Fruit fly (Drosophila melanogaster) whole organism, prepupa: Measurements from ENCODE around the gene CG4497.

Experiments
- CG10631 ChIP-seq: fragments of 200-800 bp; sonication (Bioruptor generic); optimal IDR thresholded peaks from 2 replicates; lab custom pipeline; 2016; ENCODE audit warnings: missing biosample characterization, missing genetic modification characterization
- CG10669 ChIP-seq: fragments of 200-800 bp; sonication (Bioruptor generic); optimal IDR thresholded peaks from 3 replicates; lab custom pipeline; 2018; ENCODE audit warnings: missing biosample characterization, mild to moderate bottlenecking, missing genetic modification characterization, moderate library complexity
- CG11762 ChIP-seq: fragments of 200-800 bp; sonication (Bioruptor generic); optimal IDR thresholded peaks from 3 replicates; lab custom pipeline; 2016; ENCODE audit warnings: missing biosample characterization, missing genetic modification characterization; ENCODE audit not compliant: insufficient read depth
- CG11902 ChIP-seq: fragments of 200-800 bp; sonication (Bioruptor generic); optimal IDR thresholded peaks from 3 replicates; lab custom pipeline; 2016; ENCODE audit warnings: missing biosample characterization, missing genetic modification characterization
- CG15336 ChIP-seq: fragments of 200-800 bp; sonication (Bioruptor generic); IDR thresholded peaks from 2 replicates; pipeline ENCODE4 v1.3.6; 2022; ENCODE audit warnings: missing biosample characterization, missing genetic modification characterization
- CG1621 ChIP-seq: fragments of 200-800 bp; sonication (Bioruptor generic); optimal IDR thresholded peaks from 3 replicates; lab custom pipeline; 2018; ENCODE audit warnings: missing biosample characterization, mild to moderate bottlenecking, missing genetic modification characterization
- CG3032 ChIP-seq: fragments of 200-800 bp; optimal IDR thresholded peaks from 2 replicates; lab custom pipeline; 2019; ENCODE audit warnings: missing biosample characterization, mild to moderate bottlenecking, missing genetic modification characterization, moderate library complexity
- CG32006 ChIP-seq: fragments of 200-800 bp; sonication (Bioruptor generic); optimal IDR thresholded peaks from 3 replicates; lab custom pipeline; 2017; ENCODE audit warnings: missing biosample characterization, mild to moderate bottlenecking, missing genetic modification characterization
- CG34406 ChIP-seq: fragments of 200-800 bp; sonication (Bioruptor generic); optimal IDR thresholded peaks from 3 replicates; lab custom pipeline; 2016; ENCODE audit warnings: missing biosample characterization, missing genetic modification characterization
- CG3919 ChIP-seq: fragments of 200-800 bp; sonication (Bioruptor generic); optimal IDR thresholded peaks from 3 replicates; lab custom pipeline; 2016; ENCODE audit warnings: missing biosample characterization, missing genetic modification characterization
- CG4318 ChIP-seq: fragments of 200-800 bp; sonication (Bioruptor generic); optimal IDR thresholded peaks from 3 replicates; lab custom pipeline; 2017; ENCODE audit warnings: missing biosample characterization, mild to moderate bottlenecking, missing genetic modification characterization
- CG6163 ChIP-seq: fragments of 200-800 bp; sonication (Bioruptor generic); IDR thresholded peaks from 3 replicates; pipeline ENCODE4 v1.3.6; 2022; ENCODE audit warnings: missing biosample characterization, missing genetic modification characterization
- CG6808 ChIP-seq: fragments of 200-800 bp; sonication (Bioruptor generic); optimal IDR thresholded peaks from 3 replicates; lab custom pipeline; 2017; ENCODE audit warnings: missing biosample characterization, missing genetic modification characterization, mild to moderate bottlenecking, moderate library complexity, missing genetic modification reagents
- CG8119 ChIP-seq: fragments of 200-800 bp; sonication (Bioruptor generic); IDR thresholded peaks from 3 replicates; pipeline ENCODE4 v1.3.6; 2022; ENCODE audit warnings: missing biosample characterization, missing genetic modification characterization
- CG8319 ChIP-seq: fragments of 200-800 bp; sonication (Bioruptor generic); optimal IDR thresholded peaks from 3 replicates; lab custom pipeline; 2016; ENCODE audit warnings: missing biosample characterization, missing genetic modification characterization
- CG8632 ChIP-seq: fragments of 200-800 bp; sonication (Bioruptor generic); optimal IDR thresholded peaks from 3 replicates; lab custom pipeline; 2016; ENCODE audit warnings: missing biosample characterization, missing genetic modification characterization
- CG9139 ChIP-seq: fragments of 200-800 bp; sonication (Bioruptor generic); optimal IDR thresholded peaks from 3 replicates; lab custom pipeline; 2017; ENCODE audit warnings: missing biosample characterization, mild to moderate bottlenecking, missing genetic modification characterization
- Eip75B ChIP-seq: fragments of 200-800 bp; sonication (Bioruptor generic); optimal IDR thresholded peaks from 3 replicates; lab custom pipeline; 2016; ENCODE audit warnings: missing biosample characterization, missing genetic modification characterization
- Eip78C ChIP-seq: fragments of 200-800 bp; sonication (Bioruptor generic); peaks from one replicate; lab custom pipeline; 2016; ENCODE audit warnings: missing biosample characterization, missing genetic modification characterization
- Eip93F ChIP-seq: fragments of 200-800 bp; sonication (Bioruptor generic); optimal IDR thresholded peaks from 2 replicates; lab custom pipeline; 2016; ENCODE audit warnings: missing biosample characterization, mild to moderate bottlenecking, missing genetic modification characterization
- Ets21C ChIP-seq: fragments of 200-800 bp; sonication (Bioruptor generic); optimal IDR thresholded peaks from 3 replicates; lab custom pipeline; 2016; ENCODE audit warnings: missing biosample characterization, missing genetic modification characterization
- Ets96B ChIP-seq: fragments of 200-800 bp; optimal IDR thresholded peaks from 2 replicates; lab custom pipeline; 2019; ENCODE audit warnings: missing biosample characterization, mild to moderate bottlenecking, missing genetic modification characterization, moderate library complexity
- Gug ChIP-seq: fragments of 200-800 bp; sonication (Bioruptor generic); IDR thresholded peaks from 2 replicates; pipeline ENCODE4 v1.3.6; 2022; ENCODE audit warnings: missing biosample characterization, missing genetic modification characterization
- Hr38 ChIP-seq: sonication (Bioruptor generic); optimal IDR thresholded peaks from 2 replicates; lab custom pipeline; 2016; ENCODE audit warnings: missing biosample characterization, missing genetic modification characterization
- Hr39 ChIP-seq: fragments of 200-800 bp; sonication (Bioruptor generic); optimal IDR thresholded peaks from 2 replicates; lab custom pipeline; 2016; ENCODE audit warnings: missing biosample characterization, missing genetic modification characterization
- Hr4 ChIP-seq: fragments of 200-800 bp; sonication (Bioruptor generic); optimal IDR thresholded peaks from 3 replicates; lab custom pipeline; 2016; ENCODE audit warnings: missing biosample characterization, missing genetic modification characterization
- Lpt ChIP-seq: fragments of 200-800 bp; sonication (Bioruptor generic); optimal IDR thresholded peaks from 3 replicates; lab custom pipeline; 2016; ENCODE audit warnings: missing biosample characterization, missing genetic modification characterization
- Met ChIP-seq: fragments of 200-800 bp; sonication (Bioruptor generic); optimal IDR thresholded peaks from 3 replicates; lab custom pipeline; 2016; ENCODE audit warnings: missing biosample characterization, missing genetic modification characterization
- OdsH ChIP-seq: fragments of 200-800 bp; sonication (Bioruptor generic); optimal IDR thresholded peaks from 3 replicates; lab custom pipeline; 2016; ENCODE audit warnings: missing biosample characterization, missing genetic modification characterization
- Smox ChIP-seq: fragments of 200-800 bp; sonication (Bioruptor generic); optimal IDR thresholded peaks from 3 replicates; lab custom pipeline; 2016; ENCODE audit warnings: missing biosample characterization, missing genetic modification characterization
- Sox102F ChIP-seq: fragments of 200-800 bp; sonication (Bioruptor generic); optimal IDR thresholded peaks from 2 replicates; lab custom pipeline; 2016; ENCODE audit warnings: missing biosample characterization, mild to moderate bottlenecking, missing genetic modification characterization
- Sox14 ChIP-seq: fragments of 200-800 bp; sonication (Bioruptor generic); optimal IDR thresholded peaks from 3 replicates; lab custom pipeline; 2016; ENCODE audit warnings: missing biosample characterization, missing genetic modification characterization
- Sox15 ChIP-seq: fragments of 200-800 bp; sonication (Bioruptor generic); optimal IDR thresholded peaks from 3 replicates; lab custom pipeline; 2016; ENCODE audit warnings: missing biosample characterization, missing genetic modification characterization
- achi ChIP-seq: fragments of 200-800 bp; sonication (Bioruptor generic); optimal IDR thresholded peaks from 3 replicates; lab custom pipeline; 2016; ENCODE audit warnings: missing biosample characterization, missing genetic modification characterization
- acj6 ChIP-seq: fragments of 200-800 bp; sonication (Bioruptor generic); optimal IDR thresholded peaks from 3 replicates; lab custom pipeline; 2016; ENCODE audit warnings: missing biosample characterization, missing genetic modification characterization
- cyc ChIP-seq: fragments of 200-800 bp; sonication (Bioruptor generic); optimal IDR thresholded peaks from 3 replicates; lab custom pipeline; 2016; ENCODE audit warnings: missing biosample characterization, missing genetic modification characterization
- dac ChIP-seq: fragments of 200-800 bp; sonication (Bioruptor generic); optimal IDR thresholded peaks from 2 replicates; lab custom pipeline; 2017; ENCODE audit warnings: missing biosample characterization, mild to moderate bottlenecking, missing genetic modification characterization
- dsx ChIP-seq: fragments of 200-800 bp; optimal IDR thresholded peaks from 3 replicates; lab custom pipeline; 2019; ENCODE audit warnings: missing biosample characterization, mild to moderate bottlenecking, missing genetic modification characterization, moderate library complexity; ENCODE audit not compliant: poor library complexity, severe bottlenecking
- eg ChIP-seq: fragments of 200-800 bp; sonication (Bioruptor generic); IDR thresholded peaks from 3 replicates; pipeline ENCODE4 v1.3.6; 2022; ENCODE audit warnings: missing biosample characterization, missing genetic modification characterization
- esn ChIP-seq: fragments of 200-800 bp; sonication (Bioruptor generic); optimal IDR thresholded peaks from 2 replicates; lab custom pipeline; 2016; ENCODE audit warnings: missing biosample characterization, mild to moderate bottlenecking, missing genetic modification characterization, moderate library complexity
- fd59A ChIP-seq: fragments of 200-800 bp; sonication (Bioruptor generic); optimal IDR thresholded peaks from 2 replicates; lab custom pipeline; 2017; ENCODE audit warnings: missing biosample characterization, mild to moderate bottlenecking, missing genetic modification characterization, missing genetic modification reagents
- fd85E ChIP-seq: fragments of 200-800 bp; sonication (Bioruptor generic); optimal IDR thresholded peaks from 3 replicates; lab custom pipeline; 2016; ENCODE audit warnings: missing biosample characterization, missing genetic modification characterization
- fkh ChIP-seq: fragments of 200-800 bp; sonication (Bioruptor generic); optimal IDR thresholded peaks from 3 replicates; lab custom pipeline; 2017; ENCODE audit warnings: missing biosample characterization, mild to moderate bottlenecking, missing genetic modification characterization, moderate library complexity
- lz ChIP-seq: fragments of 200-800 bp; sonication (Bioruptor generic); optimal IDR thresholded peaks from 3 replicates; lab custom pipeline; 2016; ENCODE audit warnings: missing biosample characterization, missing genetic modification characterization
- net ChIP-seq: fragments of 200-800 bp; sonication (Bioruptor generic); optimal IDR thresholded peaks from 3 replicates; lab custom pipeline; 2016; ENCODE audit warnings: missing biosample characterization, missing genetic modification characterization
- pdm3 ChIP-seq: fragments of 200-800 bp; sonication (Bioruptor generic); optimal IDR thresholded peaks from 3 replicates; lab custom pipeline; 2016; ENCODE audit warnings: missing biosample characterization, missing genetic modification characterization
- salr ChIP-seq, 2 experiments: fragments of 200-800 bp; sonication (Bioruptor generic); optimal IDR thresholded peaks; 3 replicates each; lab custom pipeline; 2016 to 2018; ENCODE audit warnings: missing biosample characterization in 2 of 2, missing genetic modification characterization in 2 of 2, mild to moderate bottlenecking in 1 of 2
- spab ChIP-seq: fragments of 200-800 bp; sonication (Bioruptor generic); optimal IDR thresholded peaks from 2 replicates; lab custom pipeline; 2017; ENCODE audit warnings: missing biosample characterization, mild to moderate bottlenecking, missing genetic modification characterization, missing genetic modification reagents
- ss ChIP-seq, 2 experiments: fragments of 200-800 bp; sonication (Bioruptor generic); optimal IDR thresholded peaks; 2 replicates in 1 of 2; 3 replicates in 1 of 2; lab custom pipeline; 2017 to 2018; ENCODE audit warnings: mild to moderate bottlenecking in 2 of 2, missing biosample characterization in 2 of 2, missing genetic modification characterization in 2 of 2, moderate library complexity in 1 of 2
- svp ChIP-seq: fragments of 200-800 bp; sonication (Bioruptor generic); peaks from one replicate; lab custom pipeline; 2016; ENCODE audit warnings: missing biosample characterization, missing genetic modification characterization
- topi ChIP-seq: fragments of 200-800 bp; sonication (Bioruptor generic); optimal IDR thresholded peaks from 3 replicates; lab custom pipeline; 2016; ENCODE audit warnings: missing biosample characterization, missing genetic modification characterization
- vri ChIP-seq: fragments of 200-800 bp; sonication (Bioruptor generic); optimal IDR thresholded peaks from 3 replicates; lab custom pipeline; 2016; ENCODE audit warnings: missing biosample characterization, mild to moderate bottlenecking, missing genetic modification characterization

CG4497 gene

DNA sequence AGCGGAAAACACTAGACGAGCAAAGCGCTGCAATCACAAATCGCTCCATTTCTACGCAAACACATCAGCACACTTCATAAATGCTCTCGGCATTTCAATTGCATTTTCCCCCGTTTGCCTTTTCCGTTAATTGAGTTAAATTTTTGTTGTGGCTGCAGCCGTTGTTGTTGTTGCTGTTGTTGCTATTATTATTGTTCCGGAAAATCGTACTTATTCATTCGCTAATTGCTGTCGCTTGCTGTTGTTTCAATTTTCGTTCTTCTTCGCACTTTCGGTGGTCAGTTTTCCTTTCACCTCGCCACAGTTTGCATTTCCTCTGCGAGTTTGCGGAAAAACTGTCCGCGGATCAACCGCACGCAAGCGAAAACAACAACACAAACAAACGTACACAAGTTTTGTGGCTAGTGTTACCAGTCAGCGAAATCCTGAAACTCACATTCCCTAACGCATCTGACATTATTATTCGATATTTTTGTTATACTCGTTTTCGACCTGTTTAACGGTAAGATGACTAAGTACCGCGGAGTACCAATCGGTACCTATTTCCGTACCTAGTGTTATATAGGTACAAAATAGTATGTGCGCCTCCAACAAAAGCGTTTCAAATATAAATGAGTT lies 25.4 kb upstream of the CG4497 start, which contains the start of gene CG13784:
Gene CG13784 (minus strand): TSS at position 384 of the 618 bp plus-strand sequence.
- no peak for TF ChIP-seq CG1621 (tag; lab: Kevin White, UChicago)
- no peak for TF ChIP-seq Ets96B (tag; lab: Kevin White, UChicago)
- TF ChIP-seq svp (GFP tag; lab: Kevin White, UChicago): peak; percentile 73
- peak; percentile 77 for TF ChIP-seq Eip78C (GFP tag; lab: Kevin White, UChicago)
- peak; percentile 35 for TF ChIP-seq lz (GFP tag; lab: Kevin White, UChicago)
- peak; percentile 54 for TF ChIP-seq vri (GFP tag; lab: Kevin White, UChicago)
- TF ChIP-seq CG10631 (GFP tag; lab: Kevin White, UChicago): peak; percentile 9
- peak; percentile 36 for TF ChIP-seq CG6808 (GFP tag; lab: Kevin White, UChicago)
- TF ChIP-seq CG11902 (GFP tag; lab: Kevin White, UChicago): no peak
- TF ChIP-seq CG11762 (GFP tag; lab: Kevin White, UChicago): no peak
- no peak for TF ChIP-seq Sox102F (GFP tag; lab: Kevin White, UChicago)
- no peak for TF ChIP-seq dsx (GFP tag; lab: Kevin White, UChicago)
- no peak for TF ChIP-seq CG3919 (GFP tag; lab: Kevin White, UChicago)
- peak; percentile 17 for TF ChIP-seq OdsH (GFP tag; lab: Kevin White, UChicago)
- TF ChIP-seq Ets21C (GFP tag; lab: Kevin White, UChicago): no peak
- TF ChIP-seq eg: peak; percentile 66; the same call in 2 of the 3 replicates
- TF ChIP-seq salr (GFP tag; optimal IDR thresholded peaks at IDR 0.05; lab: Kevin White, UChicago): no peak
- no peak for TF ChIP-seq Hr39
- no peak for TF ChIP-seq Sox15 (GFP tag; lab: Kevin White, UChicago)
- no peak for TF ChIP-seq dac (GFP tag; lab: Kevin White, UChicago)
- TF ChIP-seq cyc: peak; percentile 11
- TF ChIP-seq achi (GFP tag; lab: Kevin White, UChicago): no peak
- TF ChIP-seq esn (GFP tag; lab: Kevin White, UChicago): peak; percentile 29
- no peak for TF ChIP-seq CG15336 (GFP tag; lab: Robert Waterston, UW)
- peak in 1 of 2 experiments; percentile 59 for TF ChIP-seq ss (GFP tag; optimal IDR thresholded peaks at IDR 0.05; lab: Kevin White, UChicago)
- peak; percentile 15 for TF ChIP-seq Eip75B
- peak; percentile 23 for TF ChIP-seq Hr4 (GFP tag; lab: Kevin White, UChicago)
- TF ChIP-seq CG9139 (GFP tag; lab: Kevin White, UChicago): no peak
- TF ChIP-seq Lpt: no peak
- TF ChIP-seq CG4318 (GFP tag; lab: Kevin White, UChicago): no peak
- no peak for TF ChIP-seq CG8632 (GFP tag; lab: Kevin White, UChicago)
- no peak for TF ChIP-seq CG34406 (GFP tag; lab: Kevin White, UChicago)
- peak; percentile 3 for TF ChIP-seq acj6 (GFP tag; lab: Kevin White, UChicago)
- peak; percentile 42; the same call in 1 of the 3 replicates for TF ChIP-seq CG6163 (GFP tag; lab: Robert Waterston, UW)
- TF ChIP-seq topi (GFP tag; lab: Kevin White, UChicago): no peak
- peak; percentile 54 for TF ChIP-seq Sox14 (GFP tag; lab: Kevin White, UChicago)
- no peak for TF ChIP-seq CG8319
- no peak for TF ChIP-seq Eip93F
- TF ChIP-seq Gug (GFP tag; lab: Robert Waterston, UW): no peak
- TF ChIP-seq CG10669 (GFP tag; lab: Kevin White, UChicago): no peak
- no peak for TF ChIP-seq Met (GFP tag; lab: Kevin White, UChicago)
- TF ChIP-seq fkh (GFP tag; lab: Kevin White, UChicago): peak; percentile 68
- no peak for TF ChIP-seq fd85E (GFP tag; lab: Kevin White, UChicago)
- no peak for TF ChIP-seq Smox
- peak; percentile 12 for TF ChIP-seq net (GFP tag; lab: Kevin White, UChicago)
- TF ChIP-seq CG32006 (GFP tag; lab: Kevin White, UChicago): no peak
- peak; percentile 18; the same call in 1 of the 3 replicates for TF ChIP-seq CG8119 (GFP tag; lab: Robert Waterston, UW)
- no peak for TF ChIP-seq Hr38
- peak; percentile 22 for TF ChIP-seq CG3032 (tag; lab: Kevin White, UChicago)
- TF ChIP-seq fd59A (GFP tag; lab: Kevin White, UChicago): no peak
- peak; percentile 4 for TF ChIP-seq pdm3 (GFP tag; lab: Kevin White, UChicago)
- no peak for TF ChIP-seq spab
